2 worm cellular contexts compared by ENCODE assay signal in the genomic region with DNA sequence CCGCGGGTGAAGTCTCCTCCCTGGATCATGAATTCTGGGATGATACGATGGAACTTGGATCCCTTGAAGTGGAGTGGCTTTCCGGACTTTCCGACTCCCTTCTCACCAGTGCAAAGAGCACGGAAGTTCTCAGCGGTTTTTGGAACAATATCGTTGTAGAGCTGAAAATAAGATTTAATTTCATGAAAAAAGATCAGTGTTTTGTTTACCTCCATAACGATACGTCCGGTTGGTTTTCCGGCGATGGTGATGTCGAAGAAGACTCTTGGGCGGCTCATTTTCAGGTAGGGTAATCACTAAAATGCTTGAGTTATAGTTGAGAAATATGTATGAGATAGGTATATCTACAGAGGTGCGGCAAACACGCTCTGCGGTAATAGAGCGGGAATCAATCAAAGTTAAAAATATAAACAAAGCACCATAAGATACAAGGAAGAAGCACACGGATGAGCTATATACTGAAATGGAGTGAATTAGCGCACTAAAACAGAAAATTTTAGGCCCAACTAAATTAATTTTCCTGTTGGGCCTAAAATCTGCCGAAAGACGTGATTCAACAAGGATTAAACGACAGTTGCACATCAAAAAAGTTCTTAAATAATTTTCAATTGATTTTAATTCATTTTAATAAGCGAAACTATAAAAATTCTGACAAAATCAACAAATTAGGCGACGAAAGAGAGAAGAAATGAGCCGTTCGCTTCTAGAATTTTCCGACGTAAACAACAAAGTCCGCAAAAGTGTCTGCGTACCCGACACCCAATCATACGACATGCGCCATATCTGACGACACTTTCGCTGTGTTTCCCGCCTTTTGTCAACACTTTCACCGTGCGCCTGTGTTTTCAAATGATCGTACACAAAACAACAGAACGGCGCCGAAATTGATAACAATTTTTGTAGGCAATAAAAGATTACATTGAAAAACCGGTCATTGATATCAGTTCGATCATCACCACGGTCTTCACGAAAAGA.
TF ChIP-seq lines count a peak whose summit lies in the region.

A gene (minus strand): TSS at position 296 of the 975 bp plus-strand sequence.
A gene (plus strand): TSS at position 806 of the 975 bp plus-strand sequence.

TF ChIP-seq in whole organism, L1 larva, 84 proteins besides CTCF, POLR2A, EP300 and RAD21 (continued from another document):
- TF ChIP-seq efl-3 (GFP tag; optimal IDR thresholded peaks at IDR 0.05; lab: Kevin White, UChicago) = no peak

TF ChIP-seq in whole organism, L4 larva, 104 proteins besides CTCF, POLR2A, EP300 and RAD21 (continued from another document):
- TF ChIP-seq R02D3.7 (tag; optimal IDR thresholded peaks at IDR 0.05; lab: Kevin White, UChicago) (no peak), daf-19 (GFP tag; conservative IDR thresholded peaks at IDR 0.05; lab: Robert Waterston, UW) (no peak), ctbp-1 (GFP tag; IDR thresholded peaks at IDR 0.05; lab: Robert Waterston, UW) (no peak), gei-8 (GFP tag; optimal IDR thresholded peaks at IDR 0.05; lab: Kevin White, UChicago) (no peak), F10B5.3 (tag; optimal IDR thresholded peaks at IDR 0.05; lab: Kevin White, UChicago) (no peak), ztf-7 (tag; optimal IDR thresholded peaks at IDR 0.05; lab: Kevin White, UChicago) (peak; percentile 48), ces-1 (GFP tag; optimal IDR thresholded peaks at IDR 0.05; lab: Kevin White, UChicago) (no peak), aly-2 (tag; optimal IDR thresholded peaks at IDR 0.05; lab: Kevin White, UChicago) (no peak), D1046.2 (GFP tag; IDR thresholded peaks at IDR 0.05; lab: Robert Waterston, UW) (no peak), vab-7 (GFP tag; IDR thresholded peaks at IDR 0.05; lab: Robert Waterston, UW) (no peak)
